Worm (Caenorhabditis elegans) whole organism, young adult: ENCODE measurements around the gene sre-30.

Experiments used
- F10E7.11 ChIP-seq: sonication (generic microtip); optimal IDR thresholded peaks from 2 replicates; lab custom pipeline; 2017; ENCODE audit warnings: mild to moderate bottlenecking, missing genetic modification characterization, moderate library complexity, missing compliant biosample characterization
- F39B2.1 ChIP-seq: fragments of 200-800 bp; sonication (Bioruptor generic); IDR thresholded peaks from 2 replicates; pipeline ENCODE4 v1.3.6; 2022; ENCODE audit warnings: missing genetic modification reagents, missing genetic modification characterization, missing compliant biosample characterization
- F49E8.2 ChIP-seq: sonication (generic microtip); optimal IDR thresholded peaks from 3 replicates; lab custom pipeline; 2017; ENCODE audit warnings: missing genetic modification characterization, mild to moderate bottlenecking, missing compliant biosample characterization, antibody characterized with exemption, moderate library complexity; ENCODE audit not compliant: insufficient read depth
- Y53G8AR.9 ChIP-seq: fragments of 200-800 bp; sonication (Bioruptor generic); conservative IDR thresholded peaks from 2 replicates; pipeline ENCODE4 v1.3.6; 2022; ENCODE audit warnings: missing genetic modification reagents, missing genetic modification characterization, missing compliant biosample characterization
- Y95B8A.8 ChIP-seq: fragments of 200-800 bp; sonication (Bioruptor generic); IDR thresholded peaks from 2 replicates; pipeline ENCODE4 v1.3.6; 2022; ENCODE audit warnings: missing genetic modification reagents, missing genetic modification characterization, missing compliant biosample characterization
- ama-1 ChIP-seq, 3 experiments: fragments of 150-350 bp in 1 of 3; sonication (generic microtip) in 2 of 3; optimal IDR thresholded peaks; 2 replicates each; lab custom pipeline; 2014 to 2018; ENCODE audit warnings: missing biosample characterization in 2 of 3, missing genetic modification characterization in 2 of 3, missing genetic modification reagents in 2 of 3
- athp-1 ChIP-seq: sonication (generic microtip); optimal IDR thresholded peaks from 2 replicates; lab custom pipeline; 2017; ENCODE audit warnings: mild to moderate bottlenecking, missing genetic modification characterization, missing compliant biosample characterization
- dpl-1 ChIP-seq: fragments of 150-350 bp; optimal IDR thresholded peaks from 2 replicates; lab custom pipeline; 2014; ENCODE audit warnings: missing biosample characterization, missing genetic modification reagents, missing genetic modification characterization
- madf-6 ChIP-seq: fragments of 200-800 bp; sonication (Bioruptor generic); IDR thresholded peaks from 2 replicates; pipeline ENCODE4 v1.3.6; 2022; ENCODE audit warnings: missing genetic modification reagents, missing genetic modification characterization, missing compliant biosample characterization
- repo-1 ChIP-seq: sonication (generic microtip); optimal IDR thresholded peaks from 2 replicates; lab custom pipeline; 2017; ENCODE audit warnings: mild to moderate bottlenecking, missing genetic modification characterization, missing compliant biosample characterization

DNA sequence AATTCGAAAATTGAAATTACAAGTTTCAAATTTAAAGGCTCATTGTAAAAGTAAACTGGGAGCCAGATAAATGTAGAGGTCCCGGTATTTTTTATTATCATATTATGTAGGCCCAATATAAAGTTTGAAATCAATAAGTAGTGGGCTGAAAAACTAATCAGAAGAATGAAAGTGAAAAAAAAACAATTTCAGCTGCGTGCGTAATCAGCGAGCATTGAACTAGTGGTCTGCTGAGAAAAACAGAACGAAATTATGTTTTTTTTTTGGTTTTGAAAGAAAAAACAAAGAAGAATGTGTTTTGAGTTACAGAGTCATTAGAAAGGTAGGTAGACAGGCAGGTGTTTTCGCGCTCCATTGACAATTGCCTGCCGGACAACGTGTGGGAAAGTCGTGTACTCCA lies 2.4 kb upstream of the sre-30 start, which contains the start of gene sre-31:
- no peak for TF ChIP-seq F39B2.1 (GFP tag; lab: Robert Waterston, UW)
- no peak for TF ChIP-seq Y95B8A.8 (GFP tag; lab: Robert Waterston, UW)
- no peak for TF ChIP-seq F49E8.2 (tag; lab: Kevin White, UChicago)
- no peak for TF ChIP-seq Y53G8AR.9 (GFP tag; lab: Robert Waterston, UW)
- TF ChIP-seq dpl-1 (GFP tag; lab: Kevin White, UChicago): no peak
- no peak for TF ChIP-seq ama-1 (optimal IDR thresholded peaks at IDR 0.05; lab: Kevin White, UChicago)
- no peak for TF ChIP-seq ama-1 (GFP tag; optimal IDR thresholded peaks at IDR 0.05; lab: Kevin White, UChicago)
- no peak for TF ChIP-seq repo-1 (tag; lab: Kevin White, UChicago)
- no peak for TF ChIP-seq athp-1
- no peak for TF ChIP-seq madf-6 (GFP tag; lab: Robert Waterston, UW)
- TF ChIP-seq F10E7.11 (tag; lab: Kevin White, UChicago): no peak
